Worm (Caenorhabditis elegans) whole organism, L4/young adult: ENCODE results near the gene C28G1.2.
A peak's percentile ranks its signal among the peaks of the same experiment; 100 is the strongest.

Experiments used
- W03F9.2 ChIP-seq: fragments of 150-350 bp; optimal IDR thresholded peaks from 2 replicates; lab custom pipeline; 2014; ENCODE audit warnings: missing biosample characterization, missing genetic modification characterization
- dao-5 ChIP-seq: sonication (generic microtip); optimal IDR thresholded peaks from 2 replicates; lab custom pipeline; 2016; ENCODE audit warnings: missing genotype, missing genetic modification characterization, moderate library complexity, missing compliant biosample characterization
- him-1 ChIP-seq: sonication (generic microtip); optimal IDR thresholded peaks from 2 replicates; lab custom pipeline; 2016; ENCODE audit warnings: missing genotype, missing genetic modification reagents, missing genetic modification characterization, missing compliant biosample characterization

ce11 chrX:8838176-8838575 is 2.4 kb downstream of the C28G1.2 start:
- TF ChIP-seq him-1 (no peak), W03F9.2 (tag; lab: Kevin White, UChicago) (no peak), dao-5 (tag; lab: Kevin White, UChicago) (peak; percentile 49)
